Fruit fly (Drosophila melanogaster) whole organism, pupa: ENCODE results near the gene CG12716.

Experiments used
- CG13204 ChIP-seq: fragments of 200-800 bp; sonication (Bioruptor generic); optimal IDR thresholded peaks from 2 replicates; lab custom pipeline; 2018; ENCODE audit warnings: missing biosample characterization, mild to moderate bottlenecking, missing genetic modification characterization, moderate library complexity
- CG14655 ChIP-seq: fragments of 200-800 bp; sonication (Bioruptor generic); optimal IDR thresholded peaks from 3 replicates; lab custom pipeline; 2017; ENCODE audit warnings: mild to moderate bottlenecking, missing biosample characterization, missing genetic modification reagents, missing genetic modification characterization
- CG15710 ChIP-seq: fragments of 200-800 bp; sonication (Bioruptor generic); optimal IDR thresholded peaks from 2 replicates; lab custom pipeline; 2018; ENCODE audit warnings: missing biosample characterization, mild to moderate bottlenecking, missing genetic modification characterization, moderate library complexity
- CG17806 ChIP-seq: fragments of 200-800 bp; sonication (Bioruptor generic); optimal IDR thresholded peaks from 2 replicates; lab custom pipeline; 2018; ENCODE audit warnings: missing biosample characterization, mild to moderate bottlenecking, missing genetic modification characterization, moderate library complexity
- CG34367 ChIP-seq: fragments of 200-800 bp; sonication (Bioruptor generic); optimal IDR thresholded peaks from 2 replicates; lab custom pipeline; 2018; ENCODE audit warnings: missing biosample characterization, mild to moderate bottlenecking, missing genetic modification characterization
- CG4496 ChIP-seq: fragments of 200-800 bp; sonication (Bioruptor generic); IDR thresholded peaks from 3 replicates; pipeline ENCODE4 v1.3.6; 2022; ENCODE audit warnings: missing biosample characterization, missing genetic modification characterization
- CG9948 ChIP-seq: fragments of 200-800 bp; sonication (Bioruptor generic); optimal IDR thresholded peaks from 2 replicates; lab custom pipeline; 2018; ENCODE audit warnings: missing biosample characterization, mild to moderate bottlenecking, missing genetic modification characterization, moderate library complexity
- EcR ChIP-seq: fragments of 200-800 bp; sonication (Bioruptor generic); optimal IDR thresholded peaks from 3 replicates; lab custom pipeline; 2019; ENCODE audit warnings: missing biosample characterization, missing genetic modification characterization, mild to moderate bottlenecking, moderate library complexity, missing genetic modification reagents
- Pif1B ChIP-seq: fragments of 200-800 bp; sonication (Bioruptor generic); optimal IDR thresholded peaks from 3 replicates; lab custom pipeline; 2016; ENCODE audit warnings: missing biosample characterization, missing genetic modification characterization

dm6 chrX:12958920-12959319 lies 17.1 kb downstream of the CG12716 start, which contains the start of gene CG32642:
- TF ChIP-seq CG34367 (tag; lab: Kevin White, UChicago), result no peak
- TF ChIP-seq CG4496, result no peak
- TF ChIP-seq CG9948 (tag; lab: Kevin White, UChicago), result no peak
- TF ChIP-seq Pif1B, result no peak
- TF ChIP-seq CG15710 (tag; lab: Kevin White, UChicago), result no peak
- no peak for TF ChIP-seq CG14655
- no peak for TF ChIP-seq EcR (GFP tag; lab: Kevin White, UChicago)
- TF ChIP-seq CG13204, result no peak
- TF ChIP-seq CG17806, result no peak
